Worm (Caenorhabditis elegans) whole organism, L1 larva: ENCODE data around the gene F53F8.7.
"Not testable (repeated sequence)": the region's sequence is repeated elsewhere in the genome, so short reads cannot be mapped to it uniquely, and the experiment has no call there.

Experiments used
- C16A3.4 ChIP-seq: fragments of 150-350 bp; optimal IDR thresholded peaks from 2 replicates; lab custom pipeline; 2014; ENCODE audit warnings: missing biosample characterization, missing genetic modification characterization
- alr-1 ChIP-seq: fragments of 200-800 bp; sonication (Bioruptor generic); optimal IDR thresholded peaks from 2 replicates; lab custom pipeline; 2018; ENCODE audit warnings: borderline replicate concordance, mild to moderate bottlenecking, missing genetic modification characterization, missing compliant biosample characterization
- ama-1 ChIP-seq: fragments of 150-350 bp; optimal IDR thresholded peaks from 2 replicates; lab custom pipeline; 2014
- ceh-88 ChIP-seq: fragments of 200-800 bp; sonication (Bioruptor generic); IDR thresholded peaks from 2 replicates; pipeline ENCODE4 v1.3.6; 2022; ENCODE audit warnings: missing genetic modification characterization, missing compliant biosample characterization
- dpl-1 ChIP-seq, 3 experiments: fragments of 150-350 bp in 2 of 3; sonication (generic microtip) in 1 of 3; optimal IDR thresholded peaks; 2 replicates each; lab custom pipeline; 2014 to 2017; ENCODE audit warnings: missing biosample characterization in 3 of 3, missing genetic modification characterization in 3 of 3, missing genetic modification reagents in 3 of 3
- dsc-1 ChIP-seq: sonication (generic microtip); optimal IDR thresholded peaks from 2 replicates; lab custom pipeline; 2016; ENCODE audit warnings: mild to moderate bottlenecking, missing genetic modification characterization, missing compliant biosample characterization
- efl-1 ChIP-seq, 4 experiments: fragments of 150-350 bp; optimal IDR thresholded peaks in 3 of 4; peaks in 1 of 4; 1 replicate in 1 of 4; 2 replicates in 3 of 4; lab custom pipeline; 2014; ENCODE audit warnings: missing biosample characterization in 2 of 4, missing genetic modification characterization in 2 of 4, missing genetic modification reagents in 2 of 4
- efl-3 ChIP-seq: fragments of 200-800 bp; sonication (Bioruptor generic); optimal IDR thresholded peaks from 2 replicates; lab custom pipeline; 2018; ENCODE audit warnings: mild to moderate bottlenecking, missing genetic modification characterization, missing compliant biosample characterization
- egl-13 ChIP-seq: sonication (generic microtip); optimal IDR thresholded peaks from 2 replicates; lab custom pipeline; 2016; ENCODE audit warnings: missing genotype, missing genetic modification reagents, missing genetic modification characterization, missing compliant biosample characterization
- egl-27 ChIP-seq, 2 experiments: fragments of 150-350 bp in 1 of 2; sonication (generic microtip); optimal IDR thresholded peaks; 3 replicates each; lab custom pipeline; 2017 to 2018; ENCODE audit warnings: missing biosample characterization in 2 of 2, missing genetic modification characterization in 2 of 2, missing genetic modification reagents in 2 of 2
- fkh-10 ChIP-seq: sonication (generic microtip); optimal IDR thresholded peaks from 2 replicates; lab custom pipeline; 2017; ENCODE audit warnings: missing biosample characterization, missing genetic modification reagents, missing genetic modification characterization
- grh-1 ChIP-seq: fragments of 200-800 bp; sonication (Bioruptor generic); IDR thresholded peaks from 2 replicates; pipeline ENCODE4 v1.3.6; 2022; ENCODE audit warnings: missing genetic modification reagents, missing genetic modification characterization, missing compliant biosample characterization
- isw-1 ChIP-seq: fragments of 200-800 bp; sonication (Bioruptor generic); IDR thresholded peaks from 2 replicates; pipeline ENCODE4 v1.3.6; 2022; ENCODE audit warnings: missing genetic modification characterization, missing compliant biosample characterization
- jun-1 ChIP-seq: fragments of 150-350 bp; optimal IDR thresholded peaks from 2 replicates; lab custom pipeline; 2014; ENCODE audit warnings: missing biosample characterization, missing genetic modification reagents, missing genetic modification characterization
- lin-13 ChIP-seq: fragments of 150-350 bp; optimal IDR thresholded peaks from 2 replicates; lab custom pipeline; 2014; ENCODE audit warnings: missing biosample characterization, missing genetic modification reagents, missing genetic modification characterization
- lin-14 ChIP-seq: fragments of 200-800 bp; sonication (Bioruptor generic); optimal IDR thresholded peaks from 2 replicates; lab custom pipeline; 2018; ENCODE audit warnings: mild to moderate bottlenecking, missing genetic modification characterization, moderate library complexity, missing compliant biosample characterization
- lin-15B ChIP-seq: fragments of 150-350 bp; sonication (generic microtip); optimal IDR thresholded peaks from 3 replicates; lab custom pipeline; 2014; ENCODE audit warnings: missing biosample characterization, missing genetic modification characterization
- lir-3 ChIP-seq: sonication (generic microtip); optimal IDR thresholded peaks from 2 replicates; lab custom pipeline; 2016; ENCODE audit warnings: mild to moderate bottlenecking, missing genetic modification characterization, moderate library complexity, missing compliant biosample characterization; ENCODE audit not compliant: poor library complexity
- lsy-2 ChIP-seq, 2 experiments: fragments of 150-350 bp; optimal IDR thresholded peaks; 2 replicates each; lab custom pipeline; 2014; ENCODE audit warnings: missing biosample characterization in 2 of 2, missing genetic modification characterization in 2 of 2
- mdl-1 ChIP-seq, 2 experiments: fragments of 150-350 bp; optimal IDR thresholded peaks; 2 replicates each; lab custom pipeline; 2014 to 2017; ENCODE audit warnings: missing biosample characterization in 2 of 2, missing genetic modification characterization in 2 of 2, inconsistent platforms in 1 of 2
- mef-2 ChIP-seq: fragments of 150-350 bp; optimal IDR thresholded peaks from 2 replicates; lab custom pipeline; 2014; ENCODE audit warnings: missing biosample characterization, missing genetic modification characterization
- nhr-11 ChIP-seq: fragments of 150-350 bp; optimal IDR thresholded peaks from 2 replicates; lab custom pipeline; 2014; ENCODE audit warnings: missing biosample characterization, missing genetic modification characterization
- nhr-19 ChIP-seq: fragments of 200-800 bp; sonication (Bioruptor generic); conservative IDR thresholded peaks from 2 replicates; pipeline ENCODE4 v1.3.6; 2022; ENCODE audit warnings: missing genetic modification characterization, missing compliant biosample characterization
- nhr-28 ChIP-seq: fragments of 150-350 bp; optimal IDR thresholded peaks from 2 replicates; lab custom pipeline; 2014; ENCODE audit warnings: missing biosample characterization, missing genetic modification characterization
- nhr-47 ChIP-seq: sonication (generic microtip); optimal IDR thresholded peaks from 2 replicates; lab custom pipeline; 2016; ENCODE audit warnings: mild to moderate bottlenecking, missing genetic modification characterization, moderate library complexity, missing compliant biosample characterization
- nhr-71 ChIP-seq: sonication (generic microtip); optimal IDR thresholded peaks from 2 replicates; lab custom pipeline; 2016; ENCODE audit warnings: mild to moderate bottlenecking, missing genetic modification characterization, moderate library complexity, missing compliant biosample characterization
- nhr-77 ChIP-seq: fragments of 150-350 bp; optimal IDR thresholded peaks from 2 replicates; lab custom pipeline; 2014; ENCODE audit warnings: missing biosample characterization, missing genetic modification characterization
- nhr-84 ChIP-seq: sonication (generic microtip); optimal IDR thresholded peaks from 2 replicates; lab custom pipeline; 2017; ENCODE audit warnings: missing biosample characterization, missing genetic modification characterization
- nhr-85 ChIP-seq: sonication (generic microtip); peaks from one replicate; lab custom pipeline; 2016; ENCODE audit warnings: missing genetic modification characterization, inconsistent platforms, missing compliant biosample characterization
- rnt-1 ChIP-seq: sonication (generic microtip); optimal IDR thresholded peaks from 2 replicates; lab custom pipeline; 2016; ENCODE audit warnings: mild to moderate bottlenecking, missing genetic modification characterization, moderate library complexity, missing compliant biosample characterization
- skn-1 ChIP-seq: fragments of 150-350 bp; optimal IDR thresholded peaks from 2 replicates; lab custom pipeline; 2014; ENCODE audit warnings: missing biosample characterization, missing genetic modification characterization
- snpc-4 ChIP-seq: fragments of 150-350 bp; optimal IDR thresholded peaks from 2 replicates; lab custom pipeline; 2014; ENCODE audit warnings: missing biosample characterization, missing genetic modification characterization
- sptf-1 ChIP-seq: fragments of 150-350 bp; optimal IDR thresholded peaks from 2 replicates; lab custom pipeline; 2014; ENCODE audit warnings: missing biosample characterization, missing genetic modification characterization
- unc-130 ChIP-seq: fragments of 150-350 bp; optimal IDR thresholded peaks from 2 replicates; lab custom pipeline; 2017; ENCODE audit warnings: missing biosample characterization, missing genetic modification characterization, inconsistent platforms
- unc-30 ChIP-seq: sonication (generic microtip); optimal IDR thresholded peaks from 2 replicates; lab custom pipeline; 2017; ENCODE audit warnings: missing biosample characterization, missing genetic modification characterization
- unc-62 ChIP-seq: fragments of 150-350 bp; optimal IDR thresholded peaks from 2 replicates; lab custom pipeline; 2014; ENCODE audit warnings: missing biosample characterization, missing genetic modification reagents, missing genetic modification characterization
- zag-1 ChIP-seq: fragments of 150-350 bp; optimal IDR thresholded peaks from 2 replicates; lab custom pipeline; 2014; ENCODE audit warnings: missing biosample characterization, missing genetic modification characterization
- ztf-11 ChIP-seq, 2 experiments: sonication (generic microtip); optimal IDR thresholded peaks; 2 replicates each; lab custom pipeline; 2016 to 2017; ENCODE audit warnings: missing genetic modification characterization in 2 of 2, missing biosample characterization in 1 of 2, missing compliant biosample characterization in 1 of 2

F53F8.7 gene

DNA sequence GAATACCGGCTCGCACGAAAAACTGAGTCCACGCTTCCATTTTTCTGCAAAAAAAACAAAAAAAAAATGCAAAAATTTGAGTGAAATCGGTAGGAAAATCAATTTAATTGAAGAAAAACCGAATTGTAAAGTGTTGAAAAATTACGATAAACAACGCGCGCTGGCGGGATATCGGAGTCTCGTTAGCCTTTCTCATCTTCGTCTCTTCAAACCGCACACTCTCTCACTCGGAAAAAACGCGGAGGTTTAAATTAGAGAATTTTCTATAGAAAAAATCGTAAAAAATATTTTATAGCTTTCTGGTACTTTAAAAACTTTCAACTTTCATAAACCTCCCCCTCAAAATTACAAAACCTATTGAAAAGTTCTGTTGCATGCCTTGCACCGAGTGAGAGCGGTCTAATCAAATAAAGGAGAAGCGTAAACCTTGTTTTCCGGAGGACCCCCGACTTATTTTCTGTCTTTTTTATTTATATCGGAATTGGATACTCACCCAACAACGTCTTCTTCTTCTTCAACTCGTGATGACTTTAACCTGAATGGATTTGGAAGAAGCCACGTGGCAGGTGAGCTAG lies 5.9 kb upstream of the F53F8.7 start, which contains the start of the genes F53F8.5 and F53F8.6 (continued):
- TF ChIP-seq jun-1 (no peak), unc-30 (tag; lab: Kevin White, UChicago) (no peak), dsc-1 (tag; lab: Kevin White, UChicago) (peak; percentile 62), nhr-28 (tag; lab: Kevin White, UChicago) (no peak), isw-1 (GFP tag; lab: Robert Waterston, UW) (peak; percentile 63), rnt-1 (tag; lab: Kevin White, UChicago) (peak; percentile 70), lsy-2 (tag; optimal IDR thresholded peaks at IDR 0.05; lab: Kevin White, UChicago) (peak; percentile 77 to 80), efl-3 (GFP tag; lab: Kevin White, UChicago) (no peak), efl-1 (optimal IDR thresholded peaks at IDR 0.05; lab: Kevin White, UChicago) (peak; percentile 47 to 93), efl-1 (GFP tag; optimal IDR thresholded peaks at IDR 0.05 in 1 of 2; lab: Kevin White, UChicago) (peak; percentile 92 to 99), nhr-71 (tag; lab: Kevin White, UChicago) (peak; percentile 82), lin-15B (tag; lab: Kevin White, UChicago) (peak; percentile 6), ama-1 (lab: Kevin White, UChicago) (no peak), mef-2 (tag; lab: Kevin White, UChicago) (no peak), lin-13 (GFP tag; lab: Kevin White, UChicago) (peak; percentile 43), egl-13 (tag; lab: Kevin White, UChicago) (no peak), lin-14 (peak; percentile 55), unc-62 (no peak), dpl-1 (GFP tag; optimal IDR thresholded peaks at IDR 0.05; lab: Kevin White, UChicago) (peak; percentile 87 to 91 (median 91)), grh-1 (GFP tag; lab: Robert Waterston, UW) (peak; percentile 55; the same call in 1 of the 2 replicates), zag-1 (tag; lab: Kevin White, UChicago) (no peak), ztf-11 (tag; optimal IDR thresholded peaks at IDR 0.05; lab: Kevin White, UChicago) (no peak), alr-1 (tag; lab: Kevin White, UChicago) (no peak), fkh-10 (GFP tag; lab: Kevin White, UChicago) (no peak), C16A3.4 (peak; percentile 11), nhr-11 (tag; lab: Kevin White, UChicago) (peak; percentile 21), mdl-1 (tag; optimal IDR thresholded peaks at IDR 0.05; lab: Kevin White, UChicago) (peak in 1 of 2 experiments; percentile 50), sptf-1 (no peak), unc-130 (tag; lab: Kevin White, UChicago) (peak; percentile 44), skn-1 (tag; lab: Kevin White, UChicago) (peak; percentile 60), egl-27 (tag; optimal IDR thresholded peaks at IDR 0.05; lab: Kevin White, UChicago) (no peak), lir-3 (tag; lab: Kevin White, UChicago) (no peak), nhr-84 (tag; lab: Kevin White, UChicago) (no peak), nhr-85 (tag; lab: Kevin White, UChicago) (peak; percentile 50), ceh-88 (GFP tag; lab: Robert Waterston, UW) (no peak), nhr-77 (tag; lab: Kevin White, UChicago) (peak; percentile 3)
- TF ChIP-seq, all 84 proteins: peak for 35

DNA sequence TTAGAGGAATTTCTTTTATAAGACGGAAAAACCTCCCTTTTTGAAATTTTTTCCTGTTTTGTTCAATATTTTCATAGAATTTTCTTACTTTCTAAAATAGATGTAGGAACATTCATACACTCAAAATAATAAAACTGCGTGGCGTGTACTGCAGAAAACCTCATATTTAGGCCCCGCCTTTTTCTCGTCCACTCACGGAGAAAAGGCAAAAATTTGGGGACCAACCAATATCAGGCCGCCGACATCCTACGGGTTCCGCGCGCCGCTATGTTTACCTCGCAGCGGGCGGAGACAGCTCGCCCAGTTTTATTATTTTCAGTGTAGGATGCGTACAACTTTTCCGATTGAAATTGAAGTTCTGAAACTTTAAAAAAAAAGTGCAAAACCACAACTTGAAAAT lies 671 bp upstream of the F53F8.7 start:
- TF ChIP-seq nhr-71 (tag; lab: Kevin White, UChicago) (peak; percentile 34), nhr-19 (GFP tag; lab: Robert Waterston, UW) (peak; percentile 37), lin-14 (peak; percentile 2), snpc-4 (tag; lab: Kevin White, UChicago) (peak; percentile 91), nhr-47 (tag; lab: Kevin White, UChicago) (peak; percentile 37), efl-1 (GFP tag; optimal IDR thresholded peaks at IDR 0.05 in 1 of 2; lab: Kevin White, UChicago) (peak in 1 of 2 experiments; percentile 78)
- TF ChIP-seq efl-1 (optimal IDR thresholded peaks at IDR 0.05; lab: Kevin White, UChicago) = not testable (repeated sequence)
